Worm (Caenorhabditis elegans) whole organism, young adult: Measurements from ENCODE around the gene air-1.

Experiments
- C06A6.2 ChIP-seq: fragments of 200-800 bp; sonication (Bioruptor generic); conservative IDR thresholded peaks from 2 replicates; pipeline ENCODE4 v1.3.6; 2022; ENCODE audit warnings: missing genetic modification characterization, missing compliant biosample characterization
- D2030.7 ChIP-seq: fragments of 200-800 bp; sonication (Bioruptor generic); IDR thresholded peaks from 2 replicates; pipeline ENCODE4 v1.3.6; 2022; ENCODE audit warnings: missing genetic modification reagents, missing genetic modification characterization, missing compliant biosample characterization
- F22D6.2 ChIP-seq: sonication (generic microtip); optimal IDR thresholded peaks from 2 replicates; lab custom pipeline; 2016; ENCODE audit warnings: mild to moderate bottlenecking, missing genetic modification characterization, missing compliant biosample characterization
- F37B4.10 ChIP-seq: fragments of 200-800 bp; sonication (Bioruptor generic); IDR thresholded peaks from 2 replicates; pipeline ENCODE4 v1.3.6; 2022; ENCODE audit warnings: missing genetic modification characterization, missing compliant biosample characterization
- F39B2.1 ChIP-seq: fragments of 200-800 bp; sonication (Bioruptor generic); IDR thresholded peaks from 2 replicates; pipeline ENCODE4 v1.3.6; 2022; ENCODE audit warnings: missing genetic modification reagents, missing genetic modification characterization, missing compliant biosample characterization
- F49E8.2 ChIP-seq: sonication (generic microtip); optimal IDR thresholded peaks from 3 replicates; lab custom pipeline; 2017; ENCODE audit warnings: missing genetic modification characterization, mild to moderate bottlenecking, missing compliant biosample characterization, antibody characterized with exemption, moderate library complexity; ENCODE audit not compliant: insufficient read depth
- F57C9.4 ChIP-seq: sonication (generic microtip); optimal IDR thresholded peaks from 2 replicates; lab custom pipeline; 2017; ENCODE audit warnings: mild to moderate bottlenecking, missing genetic modification characterization, missing compliant biosample characterization
- Y79H2A.3 ChIP-seq: fragments of 200-800 bp; sonication (Bioruptor generic); conservative IDR thresholded peaks from 2 replicates; pipeline ENCODE4 v1.3.6; 2022; ENCODE audit warnings: missing genetic modification reagents, missing genetic modification characterization, missing compliant biosample characterization
- Y95B8A.8 ChIP-seq: fragments of 200-800 bp; sonication (Bioruptor generic); IDR thresholded peaks from 2 replicates; pipeline ENCODE4 v1.3.6; 2022; ENCODE audit warnings: missing genetic modification reagents, missing genetic modification characterization, missing compliant biosample characterization
- ZK185.1 ChIP-seq: sonication (generic microtip); optimal IDR thresholded peaks from 2 replicates; lab custom pipeline; 2016; ENCODE audit warnings: mild to moderate bottlenecking, missing genetic modification characterization, missing compliant biosample characterization; ENCODE audit not compliant: poor library complexity, severe bottlenecking
- ama-1 ChIP-seq, 3 experiments: fragments of 150-350 bp in 1 of 3; sonication (generic microtip) in 2 of 3; optimal IDR thresholded peaks; 2 replicates each; lab custom pipeline; 2014 to 2018; ENCODE audit warnings: missing biosample characterization in 2 of 3, missing genetic modification characterization in 2 of 3, missing genetic modification reagents in 2 of 3
- bed-1 ChIP-seq: fragments of 200-800 bp; sonication (Bioruptor generic); IDR thresholded peaks from 2 replicates; pipeline ENCODE4 v1.3.6; 2022; ENCODE audit warnings: missing genetic modification reagents, missing genetic modification characterization, missing compliant biosample characterization
- bed-2 ChIP-seq: fragments of 200-800 bp; sonication (Bioruptor generic); IDR thresholded peaks from 2 replicates; pipeline ENCODE4 v1.3.6; 2022; ENCODE audit warnings: missing genetic modification reagents, missing genetic modification characterization, missing compliant biosample characterization
- ccch-3 ChIP-seq: fragments of 200-800 bp; sonication (Bioruptor generic); optimal IDR thresholded peaks from 2 replicates; lab custom pipeline; 2018; ENCODE audit warnings: mild to moderate bottlenecking, missing genetic modification characterization, missing compliant biosample characterization
- cebp-2 ChIP-seq: fragments of 200-800 bp; sonication (Bioruptor generic); IDR thresholded peaks from 2 replicates; pipeline ENCODE4 v1.3.6; 2022; ENCODE audit warnings: missing genetic modification characterization, missing compliant biosample characterization
- ceh-100 ChIP-seq: fragments of 200-800 bp; sonication (Bioruptor generic); IDR thresholded peaks from 2 replicates; pipeline ENCODE4 v1.3.6; 2022; ENCODE audit warnings: missing genetic modification reagents, missing genetic modification characterization, missing compliant biosample characterization
- ceh-91 ChIP-seq: fragments of 200-800 bp; sonication (Bioruptor generic); IDR thresholded peaks from 2 replicates; pipeline ENCODE4 v1.3.6; 2022; ENCODE audit warnings: missing genetic modification reagents, missing genetic modification characterization, missing compliant biosample characterization
- chd-7 ChIP-seq: sonication (generic microtip); optimal IDR thresholded peaks from 2 replicates; lab custom pipeline; 2016; ENCODE audit warnings: mild to moderate bottlenecking, missing genetic modification characterization, moderate library complexity, missing compliant biosample characterization
- die-1 ChIP-seq: sonication (generic microtip); optimal IDR thresholded peaks from 2 replicates; lab custom pipeline; 2016; ENCODE audit warnings: missing genotype, mild to moderate bottlenecking, missing genetic modification characterization, missing compliant biosample characterization
- dox-1 ChIP-seq: fragments of 200-800 bp; sonication (Bioruptor generic); IDR thresholded peaks from 2 replicates; pipeline ENCODE4 v1.3.6; 2022; ENCODE audit warnings: missing genetic modification reagents, missing genetic modification characterization, missing compliant biosample characterization
- egl-18 ChIP-seq: fragments of 200-800 bp; sonication (Bioruptor generic); IDR thresholded peaks from 2 replicates; pipeline ENCODE4 v1.3.6; 2022; ENCODE audit warnings: missing genetic modification reagents, missing genetic modification characterization, missing compliant biosample characterization
- egrh-3 ChIP-seq: fragments of 200-800 bp; sonication (Bioruptor generic); IDR thresholded peaks from 2 replicates; pipeline ENCODE4 v1.3.6; 2022; ENCODE audit warnings: missing genetic modification reagents, missing genetic modification characterization, missing compliant biosample characterization
- ekl-4 ChIP-seq: fragments of 200-800 bp; sonication (Bioruptor generic); IDR thresholded peaks from 2 replicates; pipeline ENCODE4 v1.3.6; 2022; ENCODE audit warnings: missing genetic modification reagents, missing genetic modification characterization, missing compliant biosample characterization
- ets-4 ChIP-seq: fragments of 200-800 bp; sonication (Bioruptor generic); optimal IDR thresholded peaks from 2 replicates; lab custom pipeline; 2018; ENCODE audit warnings: mild to moderate bottlenecking, missing genetic modification characterization, missing compliant biosample characterization
- gei-17 ChIP-seq: fragments of 200-800 bp; sonication (Bioruptor generic); optimal IDR thresholded peaks from 2 replicates; lab custom pipeline; 2018; ENCODE audit warnings: mild to moderate bottlenecking, missing genetic modification characterization, missing compliant biosample characterization
- him-1 ChIP-seq: sonication (generic microtip); optimal IDR thresholded peaks from 2 replicates; lab custom pipeline; 2016; ENCODE audit warnings: missing genotype, missing genetic modification reagents, missing genetic modification characterization, missing compliant biosample characterization
- lag-1 ChIP-seq: fragments of 200-800 bp; sonication (Bioruptor generic); IDR thresholded peaks from 2 replicates; pipeline ENCODE4 v1.3.6; 2022; ENCODE audit warnings: missing genetic modification reagents, missing genetic modification characterization, missing compliant biosample characterization
- lir-1 ChIP-seq: fragments of 200-800 bp; sonication (Bioruptor generic); conservative IDR thresholded peaks from 2 replicates; pipeline ENCODE4 v1.3.6; 2022; ENCODE audit warnings: missing genetic modification reagents, missing genetic modification characterization, missing compliant biosample characterization
- madf-3 ChIP-seq: fragments of 200-800 bp; sonication (Bioruptor generic); IDR thresholded peaks from 2 replicates; pipeline ENCODE4 v1.3.6; 2022; ENCODE audit warnings: missing genetic modification reagents, missing genetic modification characterization, missing compliant biosample characterization
- madf-8 ChIP-seq: fragments of 200-800 bp; sonication (Bioruptor generic); conservative IDR thresholded peaks from 2 replicates; pipeline ENCODE4 v1.3.6; 2022; ENCODE audit warnings: missing genetic modification reagents, missing genetic modification characterization, missing compliant biosample characterization
- mes-4 ChIP-seq: sonication (generic microtip); optimal IDR thresholded peaks from 2 replicates; lab custom pipeline; 2016; ENCODE audit warnings: missing genotype, missing genetic modification characterization, missing compliant biosample characterization
- nhr-120 ChIP-seq: fragments of 200-800 bp; sonication (Bioruptor generic); IDR thresholded peaks from 2 replicates; pipeline ENCODE4 v1.3.6; 2022; ENCODE audit warnings: missing genetic modification characterization, missing compliant biosample characterization
- rec-8 ChIP-seq, 2 experiments: sonication (generic microtip); optimal IDR thresholded peaks; 2 replicates each; lab custom pipeline; 2016; ENCODE audit warnings: mild to moderate bottlenecking in 2 of 2, missing genetic modification characterization in 2 of 2, missing genetic modification reagents in 2 of 2, missing genotype in 2 of 2, missing biosample characterization in 1 of 2, missing compliant biosample characterization in 1 of 2, moderate library complexity in 1 of 2
- repo-1 ChIP-seq: sonication (generic microtip); optimal IDR thresholded peaks from 2 replicates; lab custom pipeline; 2017; ENCODE audit warnings: mild to moderate bottlenecking, missing genetic modification characterization, missing compliant biosample characterization
- snpc-1.1 ChIP-seq: sonication (generic microtip); optimal IDR thresholded peaks from 2 replicates; lab custom pipeline; 2017; ENCODE audit warnings: missing genetic modification characterization, mild to moderate bottlenecking, missing compliant biosample characterization, antibody characterized with exemption, moderate library complexity, missing genotype, missing genetic modification reagents; ENCODE audit not compliant: insufficient read depth
- snpc-1.3 ChIP-seq: sonication (generic microtip); optimal IDR thresholded peaks from 2 replicates; lab custom pipeline; 2017; ENCODE audit warnings: missing genetic modification characterization, mild to moderate bottlenecking, missing compliant biosample characterization, antibody characterized with exemption, moderate library complexity, missing genotype, missing genetic modification reagents; ENCODE audit not compliant: insufficient read depth
- somi-1 ChIP-seq: fragments of 200-800 bp; sonication (Bioruptor generic); optimal IDR thresholded peaks from 2 replicates; lab custom pipeline; 2018; ENCODE audit warnings: mild to moderate bottlenecking, missing genetic modification characterization, missing compliant biosample characterization
- tbp1 ChIP-seq: fragments of 200-800 bp; sonication (Bioruptor generic); optimal IDR thresholded peaks from 2 replicates; lab custom pipeline; 2018; ENCODE audit warnings: mild to moderate bottlenecking, missing genetic modification characterization, missing compliant biosample characterization
- tlf-1 ChIP-seq: fragments of 200-800 bp; sonication (Bioruptor generic); optimal IDR thresholded peaks from 2 replicates; lab custom pipeline; 2018; ENCODE audit warnings: mild to moderate bottlenecking, missing genetic modification characterization, missing compliant biosample characterization
- unc-62 ChIP-seq: fragments of 150-350 bp; optimal IDR thresholded peaks from 2 replicates; lab custom pipeline; 2014; ENCODE audit warnings: missing biosample characterization, missing genetic modification reagents, missing genetic modification characterization
- zim-3 ChIP-seq: sonication (generic microtip); optimal IDR thresholded peaks from 2 replicates; lab custom pipeline; 2017; ENCODE audit warnings: mild to moderate bottlenecking, missing genetic modification characterization, moderate library complexity, missing compliant biosample characterization
- ztf-18 ChIP-seq: sonication (generic microtip); optimal IDR thresholded peaks from 2 replicates; lab custom pipeline; 2016; ENCODE audit warnings: missing genotype, mild to moderate bottlenecking, missing genetic modification characterization, missing compliant biosample characterization
- ztf-25 ChIP-seq: fragments of 200-800 bp; sonication (Bioruptor generic); IDR thresholded peaks from 2 replicates; pipeline ENCODE4 v1.3.6; 2022; ENCODE audit warnings: missing genetic modification reagents, missing genetic modification characterization, missing compliant biosample characterization
- ztf-6 ChIP-seq: fragments of 200-800 bp; sonication (Bioruptor generic); IDR thresholded peaks from 2 replicates; pipeline ENCODE4 v1.3.6; 2022; ENCODE audit warnings: missing genetic modification reagents, missing genetic modification characterization, missing compliant biosample characterization

air-1 gene

ce11 chrV:8223417-8223816 lies 2.1 kb downstream of the air-1 start (continued):
- TF ChIP-seq tlf-1 (GFP tag; lab: Kevin White, UChicago) (no peak), madf-3 (no peak), ztf-18 (no peak), ztf-25 (GFP tag; lab: Robert Waterston, UW) (0 out of 2 replicates have a peak, but pooled peaks have one; percentile 63), bed-1 (no peak), D2030.7 (GFP tag; lab: Robert Waterston, UW) (peak; percentile 28; the same call in 1 of the 2 replicates)

ce11 chrV:8224634-8225033 lies 3.3 kb downstream of the air-1 start, which contains the start of gene pax-1:
pax-1 (plus strand) TSS chrV:8224934.
- TF ChIP-seq gei-17 (GFP tag; lab: Kevin White, UChicago) (no peak), bed-2 (GFP tag; lab: Robert Waterston, UW) (no peak), snpc-1.3 (tag; lab: Kevin White, UChicago) (no peak), ztf-6 (GFP tag; lab: Robert Waterston, UW) (no peak), him-1 (tag; lab: Kevin White, UChicago) (no peak), die-1 (tag; lab: Kevin White, UChicago) (no peak), C06A6.2 (GFP tag; lab: Robert Waterston, UW) (no peak), tlf-1 (GFP tag; lab: Kevin White, UChicago) (no peak), madf-8 (GFP tag; lab: Robert Waterston, UW) (no peak), ets-4 (GFP tag; lab: Kevin White, UChicago) (no peak), unc-62 (GFP tag; lab: Kevin White, UChicago) (no peak), ccch-3 (GFP tag; lab: Kevin White, UChicago) (no peak), Y79H2A.3 (no peak), F39B2.1 (GFP tag; lab: Robert Waterston, UW) (no peak)

- no peak for TF ChIP-seq mes-4 (tag; lab: Kevin White, UChicago)
- no peak for TF ChIP-seq ceh-100 (GFP tag; lab: Robert Waterston, UW)
- no peak for TF ChIP-seq repo-1
- TF ChIP-seq F22D6.2: no peak
- TF ChIP-seq Y79H2A.3: no peak
- no peak for TF ChIP-seq F49E8.2
- no peak for TF ChIP-seq egl-18 (GFP tag; lab: Robert Waterston, UW)
- no peak for TF ChIP-seq somi-1 (GFP tag; lab: Kevin White, UChicago)
- no peak for TF ChIP-seq C06A6.2 (GFP tag; lab: Robert Waterston, UW)
- TF ChIP-seq Y95B8A.8: no peak
- no peak for TF ChIP-seq F37B4.10 (GFP tag; lab: Robert Waterston, UW)
- TF ChIP-seq egrh-3 (GFP tag; lab: Robert Waterston, UW): no peak
- TF ChIP-seq D2030.7 (GFP tag; lab: Robert Waterston, UW): no peak
- TF ChIP-seq dox-1 (GFP tag; lab: Robert Waterston, UW): no peak
- TF ChIP-seq zim-3 (tag; lab: Kevin White, UChicago): no peak
- TF ChIP-seq rec-8 (tag; optimal IDR thresholded peaks at IDR 0.05; lab: Kevin White, UChicago): no peak
- no peak for TF ChIP-seq him-1 (tag; lab: Kevin White, UChicago)
- TF ChIP-seq snpc-1.1: no peak
Observed at ce11 chrV:8226812-8227211, 5.5 kb downstream of the air-1 start, which contains the start of gene K07C11.10. K07C11.10 (minus strand) TSS chrV:8226912.

- TF ChIP-seq chd-7 (tag; lab: Kevin White, UChicago) (peak; percentile 74), lag-1 (no peak), tbp1 (GFP tag; lab: Kevin White, UChicago) (peak; percentile 84), Y95B8A.8 (peak; percentile 86), ZK185.1 (peak; percentile 89), ceh-91 (GFP tag; lab: Robert Waterston, UW) (peak; percentile 65), ekl-4 (peak; percentile 94), lir-1 (GFP tag; lab: Robert Waterston, UW) (peak; percentile 70; the same call in 1 of the 2 replicates), nhr-120 (GFP tag; lab: Robert Waterston, UW) (no peak), F57C9.4 (tag; lab: Kevin White, UChicago) (no peak), dox-1 (GFP tag; lab: Robert Waterston, UW) (peak; percentile 96), ama-1 (optimal IDR thresholded peaks at IDR 0.05; lab: Kevin White, UChicago) (peak; percentile 91), ama-1 (GFP tag; optimal IDR thresholded peaks at IDR 0.05; lab: Kevin White, UChicago) (peak in 1 of 2 experiments; percentile 35), cebp-2 (GFP tag; lab: Robert Waterston, UW) (0 out of 2 replicates have a peak, but pooled peaks have one; percentile 9)
Observed at ce11 chrV:8228712-8229119, 7.4 kb downstream of the air-1 start.
